Fruit fly (Drosophila melanogaster): ENCODE measurements around the gene Orc5.

dm6 chr2L:13790715-13791114 is 38.9 kb upstream of the Orc5 start, which contains the start of gene CG16863:
- TF ChIP-seq lab (GFP tag; optimal IDR thresholded peaks at IDR 0.05): no peak
- no peak for TF ChIP-seq Tbp (GFP tag; optimal IDR thresholded peaks at IDR 0.05)
- no peak for TF ChIP-seq BtbVII (GFP tag; optimal IDR thresholded peaks at IDR 0.05)
- TF ChIP-seq CG15601 (tag; optimal IDR thresholded peaks at IDR 0.05): no peak
- TF ChIP-seq bsh (GFP tag; optimal IDR thresholded peaks at IDR 0.05): no peak

Data from whole organism, embryonic.